Worm (Caenorhabditis elegans) whole organism, L4/young adult: ENCODE results near the gene wdr-48.

Experiments
- dao-5 ChIP-seq: sonication (generic microtip); optimal IDR thresholded peaks from 2 replicates; lab custom pipeline; 2016; ENCODE audit warnings: missing genotype, missing genetic modification characterization, moderate library complexity, missing compliant biosample characterization
- him-1 ChIP-seq: sonication (generic microtip); optimal IDR thresholded peaks from 2 replicates; lab custom pipeline; 2016; ENCODE audit warnings: missing genotype, missing genetic modification reagents, missing genetic modification characterization, missing compliant biosample characterization

DNA sequence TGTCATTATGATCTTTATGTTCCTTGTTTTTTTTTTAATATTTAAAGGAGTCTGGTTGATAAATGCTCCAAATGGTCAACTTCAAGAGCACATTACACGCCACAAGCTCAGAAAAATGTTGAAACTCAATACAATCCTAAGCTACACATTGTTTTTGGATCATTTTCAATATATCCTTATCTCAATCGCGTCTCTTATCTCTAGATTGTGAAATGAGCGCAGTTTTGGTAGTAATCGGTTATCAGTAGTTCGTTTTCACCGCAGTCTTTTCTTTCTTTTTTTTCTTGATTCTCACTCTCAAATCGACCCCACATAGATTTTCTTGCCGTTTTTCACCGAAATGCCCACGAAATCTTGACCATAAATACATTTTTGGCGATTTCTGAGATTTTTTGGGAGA, 25.8 kb upstream of the wdr-48 start:
- TF ChIP-seq dao-5 (tag; lab: Kevin White, UChicago) = no peak
- TF ChIP-seq him-1 (tag; lab: Kevin White, UChicago) = no peak
